Fruit fly (Drosophila melanogaster) whole organism: ENCODE measurements around the gene moi.

Experiments
- CG8478 ChIP-seq: fragments of >200 bp; optimal IDR thresholded peaks from 2 replicates; lab custom pipeline; 2018; ENCODE audit warnings: inconsistent platforms
- EcR ChIP-seq, 2 experiments: fragments of >200 bp; optimal IDR thresholded peaks; 2 replicates each; lab custom pipeline; 2017; ENCODE audit warnings: missing biosample characterization in 2 of 2, missing genetic modification characterization in 2 of 2, missing genetic modification reagents in 2 of 2
- pan ChIP-seq: fragments of >200 bp; optimal IDR thresholded peaks from 2 replicates; lab custom pipeline; 2017
- psq ChIP-seq: fragments of >200 bp; optimal IDR thresholded peaks from 2 replicates; lab custom pipeline; 2017

DNA sequence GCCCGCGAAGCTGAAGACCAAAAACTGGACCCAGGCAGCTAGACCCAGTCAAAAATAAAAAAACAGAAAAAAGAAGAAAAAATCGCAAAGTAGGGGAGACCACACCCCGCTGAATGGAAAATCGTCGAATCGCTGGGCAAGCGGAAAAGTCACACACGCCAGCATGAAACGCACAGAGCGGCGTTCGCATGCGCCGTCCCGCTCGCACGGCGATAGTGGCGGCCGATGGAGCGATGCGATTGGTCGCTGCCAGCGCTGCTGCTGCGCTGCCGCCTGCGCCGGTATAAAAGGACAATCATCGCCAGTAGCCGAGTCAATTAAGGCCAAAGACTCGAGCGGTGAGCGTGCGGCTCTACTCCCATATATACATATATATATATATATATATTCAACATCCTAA, 19.5 kb upstream of the moi start, which contains the start of gene repo:
- no peak for TF ChIP-seq CG8478
- TF ChIP-seq psq (lab: Kevin White, UChicago), result no peak
- TF ChIP-seq EcR (GFP tag; optimal IDR thresholded peaks at IDR 0.05; lab: Kevin White, UChicago), result no peak
- no peak for TF ChIP-seq pan
